Fruit fly (Drosophila melanogaster): Measurements from ENCODE around the gene CG4995.

Gene CG4995

DNA sequence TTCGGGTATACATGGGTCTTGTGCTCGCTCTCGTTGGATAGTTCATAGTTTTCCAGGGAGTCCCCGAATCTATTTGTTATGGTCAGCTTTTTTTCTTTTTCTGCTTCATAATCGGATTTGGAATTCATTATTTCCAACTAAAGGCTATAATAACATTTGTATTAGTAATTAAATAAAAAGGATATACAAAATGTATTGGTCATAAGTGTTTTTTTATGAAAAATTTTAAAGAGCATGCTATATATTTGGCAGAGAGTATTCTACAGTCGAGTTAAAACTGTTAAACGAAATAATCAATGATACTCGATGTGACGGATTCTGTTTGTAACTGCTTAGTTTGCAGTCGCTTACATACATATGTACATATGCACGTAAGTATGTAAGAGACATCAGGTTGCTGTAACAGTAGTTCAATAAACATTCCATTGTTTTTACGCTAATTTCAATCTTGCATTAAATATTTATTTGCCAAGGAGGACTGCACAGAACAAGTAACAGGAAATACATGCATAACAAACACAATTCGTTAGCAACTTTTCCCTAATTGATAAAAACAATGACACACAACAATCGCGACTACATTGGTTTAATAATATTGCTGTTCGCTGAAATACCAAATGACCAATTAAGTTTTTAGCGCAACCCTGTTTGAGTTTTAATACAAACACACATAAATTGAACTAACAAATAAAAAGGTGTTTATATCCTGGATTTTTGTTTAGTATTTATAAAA, 23.0 kb upstream of the CG4995 start (continued):
- peak; percentile 4 for TF ChIP-seq lz (GFP tag; optimal IDR thresholded peaks at IDR 0.05)
- TF ChIP-seq spab (GFP tag; optimal IDR thresholded peaks at IDR 0.05): no peak
- TF ChIP-seq Hr39 (GFP tag; optimal IDR thresholded peaks at IDR 0.05): peak; percentile 2
- no peak for TF ChIP-seq CG11762 (GFP tag; optimal IDR thresholded peaks at IDR 0.05; ENCODE audit: insufficient read depth)
- TF ChIP-seq dac (GFP tag; optimal IDR thresholded peaks at IDR 0.05): no peak
- TF ChIP-seq esn (GFP tag; optimal IDR thresholded peaks at IDR 0.05): peak; percentile 19
- no peak for TF ChIP-seq Eip93F (GFP tag; optimal IDR thresholded peaks at IDR 0.05)

DNA sequence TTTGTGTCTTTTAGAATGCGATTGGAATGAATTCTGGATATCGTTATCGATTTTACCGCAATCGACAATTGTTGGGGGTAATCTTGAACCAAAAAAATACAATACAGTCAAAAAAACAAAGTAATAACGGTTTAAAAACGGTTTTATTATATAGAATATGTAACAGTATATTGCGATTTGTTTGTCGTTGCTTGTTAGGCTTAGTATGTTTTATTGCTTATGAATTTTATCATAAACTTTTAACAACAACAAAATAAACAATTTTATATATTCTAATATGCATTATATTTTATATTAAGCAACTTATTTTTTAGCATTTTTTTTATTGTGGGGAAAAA, 22.5 kb upstream of the CG4995 start, which contains the start of gene CYLD:
Gene CYLD, minus strand, starts transcription at position 38 of the 338 bp plus-strand sequence.
- TF ChIP-seq Eip93F (GFP tag; optimal IDR thresholded peaks at IDR 0.05): no peak
- TF ChIP-seq Hr39 (GFP tag; optimal IDR thresholded peaks at IDR 0.05): no peak
- peak; percentile 67 for TF ChIP-seq Ets96B (tag; optimal IDR thresholded peaks at IDR 0.05)
- TF ChIP-seq CG6163 (GFP tag; IDR thresholded peaks at IDR 0.05): no peak
- TF ChIP-seq CG32006 (GFP tag; optimal IDR thresholded peaks at IDR 0.05): no peak
- no peak for TF ChIP-seq Smox (GFP tag; optimal IDR thresholded peaks at IDR 0.05)
- TF ChIP-seq CG11902 (GFP tag; optimal IDR thresholded peaks at IDR 0.05): no peak
- TF ChIP-seq Sox14 (GFP tag; optimal IDR thresholded peaks at IDR 0.05): peak; percentile 41
- TF ChIP-seq eg (GFP tag; IDR thresholded peaks at IDR 0.05): no peak
- peak; percentile 39 for TF ChIP-seq CG31627 (GFP tag; optimal IDR thresholded peaks at IDR 0.05)
- no peak for TF ChIP-seq CG6276 (GFP tag; optimal IDR thresholded peaks at IDR 0.05)
- no peak for TF ChIP-seq Hr38 (GFP tag; optimal IDR thresholded peaks at IDR 0.05)
- peak; percentile 75 for TF ChIP-seq achi (GFP tag; optimal IDR thresholded peaks at IDR 0.05)
- peak; percentile 62 for TF ChIP-seq CG10631 (GFP tag; optimal IDR thresholded peaks at IDR 0.05)
- TF ChIP-seq fd59A (GFP tag; optimal IDR thresholded peaks at IDR 0.05): no peak
- TF ChIP-seq pdm3 (GFP tag; optimal IDR thresholded peaks at IDR 0.05): no peak
- no peak for TF ChIP-seq CG3919 (GFP tag; optimal IDR thresholded peaks at IDR 0.05)
- TF ChIP-seq fd85E (GFP tag; optimal IDR thresholded peaks at IDR 0.05): no peak
- TF ChIP-seq CG6808 (GFP tag; optimal IDR thresholded peaks at IDR 0.05): no peak
- TF ChIP-seq cyc (GFP tag; optimal IDR thresholded peaks at IDR 0.05): peak; percentile 57
- peak; percentile 70 for TF ChIP-seq CG3032 (tag; optimal IDR thresholded peaks at IDR 0.05)
- TF ChIP-seq spab (GFP tag; optimal IDR thresholded peaks at IDR 0.05): no peak
- peak; percentile 62 for TF ChIP-seq Met (GFP tag; optimal IDR thresholded peaks at IDR 0.05)
- TF ChIP-seq fkh (GFP tag; optimal IDR thresholded peaks at IDR 0.05): no peak
- TF ChIP-seq CG4318 (GFP tag; optimal IDR thresholded peaks at IDR 0.05): no peak
- TF ChIP-seq CG8119 (GFP tag; IDR thresholded peaks at IDR 0.05): peak; percentile 71; the same call in 2 of the 3 replicates
- TF ChIP-seq CG11294 (GFP tag; IDR thresholded peaks at IDR 0.05): no peak
- peak; percentile 85 for TF ChIP-seq CG15336 (GFP tag; IDR thresholded peaks at IDR 0.05)
- no peak for TF ChIP-seq CG7368 (GFP tag; optimal IDR thresholded peaks at IDR 0.05)
- peak; percentile 50 for TF ChIP-seq topi (GFP tag; optimal IDR thresholded peaks at IDR 0.05)
- TF ChIP-seq dac (GFP tag; optimal IDR thresholded peaks at IDR 0.05): no peak
- TF ChIP-seq CG9139 (GFP tag; optimal IDR thresholded peaks at IDR 0.05): no peak
- TF ChIP-seq CG8319 (GFP tag; optimal IDR thresholded peaks at IDR 0.05): no peak
- no peak for TF ChIP-seq CG1621 (tag; optimal IDR thresholded peaks at IDR 0.05)
- peak; percentile 25 for TF ChIP-seq CG10669 (GFP tag; optimal IDR thresholded peaks at IDR 0.05)
- no peak for TF ChIP-seq Sox102F (GFP tag; optimal IDR thresholded peaks at IDR 0.05)
- no peak for TF ChIP-seq Gug (GFP tag; IDR thresholded peaks at IDR 0.05)
- peak; percentile 75 for TF ChIP-seq esn (GFP tag; optimal IDR thresholded peaks at IDR 0.05)
- no peak for TF ChIP-seq CG16779 (tag; optimal IDR thresholded peaks at IDR 0.05)
- TF ChIP-seq CG6792 (GFP tag; optimal IDR thresholded peaks at IDR 0.05): peak; percentile 51
- peak; percentile 18 for TF ChIP-seq Ets21C (GFP tag; optimal IDR thresholded peaks at IDR 0.05)
- no peak for TF ChIP-seq CG34406 (GFP tag; optimal IDR thresholded peaks at IDR 0.05)
- TF ChIP-seq CG8632 (GFP tag; optimal IDR thresholded peaks at IDR 0.05): peak; percentile 62
- TF ChIP-seq acj6 (GFP tag; optimal IDR thresholded peaks at IDR 0.05): peak; percentile 60
- no peak for TF ChIP-seq net (GFP tag; optimal IDR thresholded peaks at IDR 0.05)
- TF ChIP-seq Eip75B (GFP tag; optimal IDR thresholded peaks at IDR 0.05): peak; percentile 50
- no peak for TF ChIP-seq Blimp-1 (GFP tag; optimal IDR thresholded peaks at IDR 0.05)
- peak; percentile 47 for TF ChIP-seq lz (GFP tag; optimal IDR thresholded peaks at IDR 0.05)

Data from whole organism, prepupa.